Fruit fly (Drosophila melanogaster) whole organism, embryonic: ENCODE measurements around the gene Atg13.

Experiments used
- ATbp ChIP-seq: fragments of 200-800 bp; sonication (Bioruptor generic); optimal IDR thresholded peaks from 2 replicates; lab custom pipeline; 2017; ENCODE audit warnings: missing biosample characterization, mild to moderate bottlenecking, missing genetic modification characterization, missing genetic modification reagents
- B-H2 ChIP-seq: fragments of 200-800 bp; sonication (Bioruptor generic); optimal IDR thresholded peaks from 2 replicates; lab custom pipeline; 2018; ENCODE audit warnings: missing biosample characterization, mild to moderate bottlenecking, missing genetic modification characterization
- CG11247 ChIP-seq: fragments of 200-800 bp; sonication (Bioruptor generic); IDR thresholded peaks from 2 replicates; pipeline ENCODE4 v1.3.6; 2022; ENCODE audit warnings: missing biosample characterization, missing genetic modification characterization
- CG11398 ChIP-seq: fragments of 200-800 bp; sonication (Bioruptor generic); optimal IDR thresholded peaks from 2 replicates; lab custom pipeline; 2016; ENCODE audit warnings: missing biosample characterization, missing genetic modification characterization
- CG12104 ChIP-seq: fragments of 200-800 bp; sonication (Bioruptor generic); optimal IDR thresholded peaks from 3 replicates; lab custom pipeline; 2016; ENCODE audit warnings: missing biosample characterization, missing genetic modification characterization
- CG12744 ChIP-seq: fragments of 200-800 bp; sonication (Bioruptor generic); optimal IDR thresholded peaks from 2 replicates; lab custom pipeline; 2016; ENCODE audit warnings: missing biosample characterization, missing genetic modification characterization
- CG14050 ChIP-seq: fragments of 200-800 bp; sonication (Bioruptor generic); IDR thresholded peaks from 3 replicates; pipeline ENCODE4 v1.3.6; 2022; ENCODE audit warnings: missing biosample characterization, missing genetic modification characterization
- CG15073 ChIP-seq: fragments of 200-800 bp; sonication (Bioruptor generic); optimal IDR thresholded peaks from 2 replicates; lab custom pipeline; 2016; ENCODE audit warnings: missing biosample characterization, missing genetic modification characterization
- CG15696 ChIP-seq: fragments of 200-800 bp; sonication (Bioruptor generic); optimal IDR thresholded peaks from 2 replicates; lab custom pipeline; 2019; ENCODE audit warnings: missing biosample characterization, mild to moderate bottlenecking, missing genetic modification characterization, moderate library complexity
- CG16813 ChIP-seq: fragments of 200-800 bp; sonication (Bioruptor generic); IDR thresholded peaks from 3 replicates; pipeline ENCODE4 v1.3.6; 2022; ENCODE audit warnings: missing biosample characterization, missing genetic modification characterization; ENCODE audit not compliant: partially characterized antibody
- CG17568 ChIP-seq: fragments of 200-800 bp; sonication (Bioruptor generic); optimal IDR thresholded peaks from 2 replicates; lab custom pipeline; 2018; ENCODE audit warnings: missing biosample characterization, mild to moderate bottlenecking, missing genetic modification characterization, moderate library complexity
- CG17912 ChIP-seq: fragments of 200-800 bp; sonication (Bioruptor generic); optimal IDR thresholded peaks from 2 replicates; lab custom pipeline; 2018; ENCODE audit warnings: missing biosample characterization, mild to moderate bottlenecking, missing genetic modification characterization
- CG18476 ChIP-seq: fragments of 200-800 bp; sonication (Bioruptor generic); optimal IDR thresholded peaks from 2 replicates; lab custom pipeline; 2016; ENCODE audit warnings: missing biosample characterization, mild to moderate bottlenecking, missing genetic modification characterization
- CG18619 ChIP-seq: fragments of 200-800 bp; sonication (Bioruptor generic); optimal IDR thresholded peaks from 3 replicates; lab custom pipeline; 2017; ENCODE audit warnings: missing biosample characterization, mild to moderate bottlenecking, missing genetic modification characterization
- CG8924 ChIP-seq: fragments of 200-800 bp; optimal IDR thresholded peaks from 3 replicates; lab custom pipeline; 2019; ENCODE audit warnings: missing biosample characterization, mild to moderate bottlenecking, missing genetic modification characterization, moderate library complexity
- CG9932 ChIP-seq: fragments of 200-800 bp; sonication (Bioruptor generic); IDR thresholded peaks from 2 replicates; pipeline ENCODE4 v1.3.6; 2022; ENCODE audit warnings: missing biosample characterization, missing genetic modification characterization
- CTCF ChIP-seq: fragments of 200-800 bp; sonication (Bioruptor generic); optimal IDR thresholded peaks from 2 replicates; lab custom pipeline; 2017; ENCODE audit warnings: missing biosample characterization, mild to moderate bottlenecking, missing genetic modification characterization, moderate library complexity
- Doc2 ChIP-seq: fragments of 200-800 bp; sonication (Bioruptor generic); IDR thresholded peaks from 2 replicates; pipeline ENCODE4 v1.3.6; 2022; ENCODE audit warnings: missing biosample characterization, missing genetic modification characterization
- Dp ChIP-seq: fragments of 200-800 bp; sonication (Bioruptor generic); optimal IDR thresholded peaks from 2 replicates; lab custom pipeline; 2018; ENCODE audit warnings: missing biosample characterization, mild to moderate bottlenecking, missing genetic modification characterization, moderate library complexity
- Dref ChIP-seq: fragments of 200-800 bp; sonication (Bioruptor generic); IDR thresholded peaks from 2 replicates; pipeline ENCODE4 v1.3.6; 2022; ENCODE audit warnings: missing biosample characterization, missing genetic modification characterization
- E2f2 ChIP-seq: fragments of 200-800 bp; sonication (Bioruptor generic); IDR thresholded peaks from 2 replicates; pipeline ENCODE4 v1.3.6; 2022; ENCODE audit warnings: missing biosample characterization, missing genetic modification characterization
- Ets65A ChIP-seq: fragments of 200-800 bp; sonication (Bioruptor generic); peaks from one replicate; lab custom pipeline; 2016; ENCODE audit warnings: missing biosample characterization, missing genetic modification characterization
- HLH4C ChIP-seq: fragments of 200-800 bp; sonication (Bioruptor generic); IDR thresholded peaks from 3 replicates; pipeline ENCODE4 v1.3.6; 2022; ENCODE audit warnings: missing biosample characterization, missing genetic modification characterization; ENCODE audit not compliant: partially characterized antibody
- HmgZ ChIP-seq: fragments of 200-800 bp; sonication (Bioruptor generic); optimal IDR thresholded peaks from 2 replicates; lab custom pipeline; 2018; ENCODE audit warnings: missing biosample characterization, mild to moderate bottlenecking, missing genetic modification characterization
- Hr78 ChIP-seq, 2 experiments: fragments of 200-800 bp in 1 of 2; fragments of >200 bp in 1 of 2; sonication (Bioruptor generic) in 1 of 2; optimal IDR thresholded peaks; 2 replicates each; lab custom pipeline; 2017 to 2019; ENCODE audit warnings: missing biosample characterization in 2 of 2, missing genetic modification characterization in 2 of 2, mild to moderate bottlenecking in 1 of 2, moderate library complexity in 1 of 2
- Hsf ChIP-seq: fragments of 200-800 bp; sonication (Bioruptor generic); optimal IDR thresholded peaks from 3 replicates; lab custom pipeline; 2016; ENCODE audit warnings: missing biosample characterization, missing genetic modification characterization
- Lim3 ChIP-seq: fragments of 200-800 bp; sonication (Bioruptor generic); IDR thresholded peaks from 2 replicates; pipeline ENCODE4 v1.3.6; 2022; ENCODE audit warnings: missing biosample characterization, missing genetic modification characterization
- MESR4 ChIP-seq: fragments of 200-800 bp; sonication (Bioruptor generic); optimal IDR thresholded peaks from 2 replicates; lab custom pipeline; 2018; ENCODE audit warnings: missing biosample characterization, mild to moderate bottlenecking, missing genetic modification characterization, moderate library complexity
- Med ChIP-seq: fragments of 200-800 bp; sonication (Bioruptor generic); peaks from one replicate; lab custom pipeline; 2016; ENCODE audit warnings: missing biosample characterization, missing genetic modification characterization, mild to moderate bottlenecking, inconsistent platforms, moderate library complexity
- Optix ChIP-seq: fragments of 200-800 bp; sonication (Bioruptor generic); IDR thresholded peaks from 3 replicates; pipeline ENCODE4 v1.3.6; 2022; ENCODE audit warnings: missing biosample characterization, missing genetic modification characterization
- TFAM ChIP-seq: fragments of 200-800 bp; sonication (Bioruptor generic); optimal IDR thresholded peaks from 2 replicates; lab custom pipeline; 2017; ENCODE audit warnings: missing biosample characterization, missing genetic modification characterization, inconsistent platforms
- Xbp1 ChIP-seq: fragments of 200-800 bp; sonication (Bioruptor generic); optimal IDR thresholded peaks from 3 replicates; lab custom pipeline; 2016; ENCODE audit warnings: missing biosample characterization, mild to moderate bottlenecking, missing genetic modification characterization
- Xrp1 ChIP-seq: fragments of 200-800 bp; sonication (Bioruptor generic); IDR thresholded peaks from 2 replicates; pipeline ENCODE4 v1.3.6; 2022; ENCODE audit warnings: missing biosample characterization, missing genetic modification characterization
- bbx ChIP-seq: fragments of 200-800 bp; sonication (Bioruptor generic); IDR thresholded peaks from 2 replicates; pipeline ENCODE4 v1.3.6; 2022; ENCODE audit warnings: missing biosample characterization, missing genetic modification characterization; ENCODE audit not compliant: partially characterized antibody
- cg ChIP-seq: fragments of 200-800 bp; sonication (Bioruptor generic); optimal IDR thresholded peaks from 3 replicates; lab custom pipeline; 2019; ENCODE audit warnings: missing biosample characterization, mild to moderate bottlenecking, missing genetic modification characterization, moderate library complexity
- chinmo ChIP-seq: fragments of 200-800 bp; sonication (Bioruptor generic); IDR thresholded peaks from 4 replicates; pipeline ENCODE4 v1.3.6; 2022; ENCODE audit warnings: missing biosample characterization, missing genetic modification characterization; ENCODE audit not compliant: partially characterized antibody
- crc ChIP-seq: fragments of 200-800 bp; sonication (Bioruptor generic); optimal IDR thresholded peaks from 2 replicates; lab custom pipeline; 2016; ENCODE audit warnings: missing biosample characterization, missing genetic modification characterization
- cwo ChIP-seq: fragments of 200-800 bp; sonication (Bioruptor generic); optimal IDR thresholded peaks from 3 replicates; lab custom pipeline; 2017; ENCODE audit warnings: missing biosample characterization, missing genetic modification characterization, mild to moderate bottlenecking, moderate library complexity, missing genetic modification reagents
- esg ChIP-seq: fragments of 200-800 bp; sonication (Bioruptor generic); conservative IDR thresholded peaks from 2 replicates; pipeline ENCODE4 v1.3.6; 2022; ENCODE audit warnings: missing biosample characterization, missing genetic modification characterization
- ewg ChIP-seq: fragments of 200-800 bp; sonication (Bioruptor generic); optimal IDR thresholded peaks from 3 replicates; lab custom pipeline; 2017; ENCODE audit warnings: mild to moderate bottlenecking, missing biosample characterization, missing genetic modification reagents, missing genetic modification characterization
- fd64A ChIP-seq: fragments of 200-800 bp; sonication (Bioruptor generic); optimal IDR thresholded peaks from 3 replicates; lab custom pipeline; 2018; ENCODE audit warnings: missing biosample characterization, mild to moderate bottlenecking, missing genetic modification characterization
- kay ChIP-seq: fragments of 200-800 bp; sonication (Bioruptor generic); optimal IDR thresholded peaks from 2 replicates; lab custom pipeline; 2016; ENCODE audit warnings: missing biosample characterization, missing genetic modification characterization
- knrl ChIP-seq: fragments of 200-800 bp; sonication (Bioruptor generic); IDR thresholded peaks from 3 replicates; pipeline ENCODE4 v1.3.6; 2022; ENCODE audit warnings: missing biosample characterization, missing genetic modification characterization; ENCODE audit not compliant: partially characterized antibody
- lilli ChIP-seq: fragments of 200-800 bp; sonication (Bioruptor generic); optimal IDR thresholded peaks from 3 replicates; lab custom pipeline; 2016; ENCODE audit warnings: missing biosample characterization, missing genetic modification characterization
- maf-S ChIP-seq: fragments of 200-800 bp; sonication (Bioruptor generic); optimal IDR thresholded peaks from 2 replicates; lab custom pipeline; 2016; ENCODE audit warnings: missing biosample characterization, missing genetic modification characterization
- mam ChIP-seq: fragments of 200-800 bp; sonication (Bioruptor generic); optimal IDR thresholded peaks from 3 replicates; lab custom pipeline; 2016; ENCODE audit warnings: missing biosample characterization, missing genetic modification characterization
- zf30C ChIP-seq: fragments of 200-800 bp; sonication (Bioruptor generic); optimal IDR thresholded peaks from 3 replicates; lab custom pipeline; 2018; ENCODE audit warnings: missing biosample characterization, mild to moderate bottlenecking, missing genetic modification characterization

The Atg13 gene

DNA sequence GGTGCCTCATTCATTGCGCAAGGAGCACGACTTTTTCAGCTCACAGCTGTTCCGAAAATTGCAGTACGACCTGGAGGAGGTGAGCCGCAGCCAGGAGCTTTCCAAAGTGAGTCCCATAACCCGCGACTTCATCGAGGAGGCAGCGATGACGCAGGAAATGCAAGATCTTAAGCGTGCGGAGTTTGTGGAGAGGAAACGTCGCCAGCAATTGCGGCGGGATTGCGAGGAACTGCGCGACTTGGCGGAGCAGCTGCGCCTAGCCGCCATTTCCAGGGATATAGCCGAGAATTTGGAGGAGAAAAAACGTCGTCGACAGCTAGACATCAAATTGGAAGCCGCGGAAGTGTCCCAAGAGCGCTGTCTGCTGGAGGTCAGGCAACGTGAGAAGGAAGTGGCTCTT lies 1.8 kb upstream of the Atg13 start:
- TF ChIP-seq lilli (GFP tag; lab: Kevin White, UChicago) (no peak), MESR4 (GFP tag; lab: Kevin White, UChicago) (peak; percentile 12), Ets65A (GFP tag; lab: Kevin White, UChicago) (peak; percentile 88), HLH4C (GFP tag; lab: Robert Waterston, UW) (no peak), Med (GFP tag; lab: Kevin White, UChicago) (peak; percentile 55)

DNA sequence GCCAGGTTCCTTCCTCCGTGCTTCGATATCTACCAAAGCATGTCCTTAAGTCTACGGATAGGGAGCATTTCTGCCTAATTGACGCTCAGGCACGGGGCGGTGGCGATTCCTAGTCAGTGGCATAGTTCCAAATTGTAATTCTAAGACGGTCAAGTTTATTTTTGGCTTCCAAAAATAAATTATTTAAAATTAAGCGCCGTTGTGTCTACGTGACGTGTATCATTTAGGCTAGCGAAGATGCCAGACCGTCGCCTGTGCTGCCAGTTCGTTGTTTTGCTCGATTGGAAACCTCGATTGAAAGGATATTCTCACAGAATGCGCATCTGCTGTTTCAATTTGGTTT lies 538 bp upstream of the Atg13 start:
- TF ChIP-seq Hsf (no peak), Med (GFP tag; lab: Kevin White, UChicago) (peak; percentile 34), bbx (GFP tag; lab: Robert Waterston, UW) (peak; percentile 13; the same call in 1 of the 2 replicates), CG18619 (GFP tag; lab: Kevin White, UChicago) (peak; percentile 17), Optix (GFP tag; lab: Robert Waterston, UW) (no peak), CG17912 (no peak), Dp (peak; percentile 71), Xbp1 (GFP tag; lab: Kevin White, UChicago) (peak; percentile 89), CG11247 (GFP tag; lab: Robert Waterston, UW) (no peak), E2f2 (GFP tag; lab: Robert Waterston, UW) (peak; percentile 81), Dref (peak; percentile 41), kay (GFP tag; lab: Kevin White, UChicago) (peak; percentile 21), MESR4 (GFP tag; lab: Kevin White, UChicago) (peak; percentile 28), crc (GFP tag; lab: Kevin White, UChicago) (no peak)
- TF ChIP-seq, all 482 proteins: peak for 9

DNA sequence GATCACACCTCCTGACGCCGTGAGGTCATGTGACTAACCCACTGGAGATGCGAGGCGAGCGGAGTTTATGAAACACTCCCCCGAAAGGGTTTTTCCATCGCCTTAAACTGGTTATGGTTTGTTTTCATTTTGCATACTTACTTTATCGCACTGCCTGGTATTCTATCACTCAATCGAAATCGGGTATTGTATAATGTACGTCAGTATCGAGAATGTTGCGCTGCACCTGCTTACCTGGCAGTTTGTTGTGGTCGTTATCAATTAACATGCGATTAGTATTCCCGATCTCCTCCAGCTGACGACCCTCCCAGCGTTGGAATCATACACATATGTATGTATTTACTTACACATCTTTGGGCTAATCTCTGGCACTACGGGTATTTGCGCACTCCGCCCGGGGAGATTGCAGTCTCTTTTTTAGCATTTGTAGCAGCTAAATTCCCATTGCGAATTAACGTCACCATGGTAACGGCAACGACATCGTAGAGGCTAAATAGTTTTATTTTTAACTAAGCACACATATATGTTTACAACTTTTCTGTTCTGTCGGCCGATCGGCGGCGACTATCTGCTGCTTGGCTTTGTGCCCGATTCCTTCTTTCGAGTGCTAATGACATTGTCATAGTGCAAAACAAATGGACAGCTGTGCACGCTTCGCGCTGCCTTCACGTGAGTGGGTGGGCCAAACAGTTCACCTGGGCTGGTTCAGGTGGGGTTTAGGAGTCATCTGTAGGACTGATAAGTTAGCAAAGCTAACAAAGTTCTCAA lies 3.5 kb downstream of the Atg13 start:
- TF ChIP-seq lilli (GFP tag; lab: Kevin White, UChicago) (no peak), CG8924 (tag; lab: Kevin White, UChicago) (no peak), cwo (GFP tag; lab: Kevin White, UChicago) (peak; percentile 82), CG15696 (tag; lab: Kevin White, UChicago) (no peak), HmgZ (tag; lab: Kevin White, UChicago) (peak; percentile 6), chinmo (GFP tag; lab: Robert Waterston, UW) (0 out of 4 replicates have a peak, but pooled peaks have one; percentile 58), Dp (no peak), CG15073 (GFP tag; lab: Kevin White, UChicago) (no peak), esg (GFP tag; lab: Robert Waterston, UW) (no peak), CG11398 (GFP tag; lab: Kevin White, UChicago) (no peak), CG18476 (no peak), CG16813 (GFP tag; lab: Robert Waterston, UW) (no peak), cg (no peak), ewg (GFP tag; lab: Kevin White, UChicago) (no peak), Lim3 (GFP tag; lab: Robert Waterston, UW) (no peak), zf30C (no peak), B-H2 (GFP tag; lab: Kevin White, UChicago) (peak; percentile 15), CTCF (GFP tag; lab: Kevin White, UChicago) (no peak), TFAM (no peak), CG12104 (GFP tag; lab: Kevin White, UChicago) (no peak), CG14050 (GFP tag; lab: Robert Waterston, UW) (no peak), Xrp1 (GFP tag; lab: Robert Waterston, UW) (no peak), maf-S (GFP tag; lab: Kevin White, UChicago) (no peak), knrl (GFP tag; lab: Robert Waterston, UW) (no peak), CG17568 (GFP tag; lab: Kevin White, UChicago) (no peak), Doc2 (no peak), fd64A (no peak), CG9932 (GFP tag; lab: Robert Waterston, UW) (0 out of 2 replicates have a peak, but pooled peaks have one; percentile 4), mam (GFP tag; lab: Kevin White, UChicago) (no peak), CG12744 (GFP tag; lab: Kevin White, UChicago) (no peak), Hr78 (GFP tag; optimal IDR thresholded peaks at IDR 0.05; lab: Kevin White, UChicago) (no peak), ATbp (no peak)
